Worm (Caenorhabditis elegans) whole organism, L1 larva: Measurements from ENCODE around the gene T27E4.7.

Source experiments
- C16A3.4 ChIP-seq: fragments of 150-350 bp; optimal IDR thresholded peaks from 2 replicates; lab custom pipeline; 2014; ENCODE audit warnings: missing biosample characterization, missing genetic modification characterization
- F16B12.6 ChIP-seq: fragments of 150-350 bp; optimal IDR thresholded peaks from 2 replicates; lab custom pipeline; 2014; ENCODE audit warnings: missing biosample characterization, missing genetic modification characterization
- aha-1 ChIP-seq: fragments of 150-350 bp; optimal IDR thresholded peaks from 2 replicates; lab custom pipeline; 2014; ENCODE audit warnings: missing biosample characterization, missing genetic modification characterization
- blmp-1 ChIP-seq: fragments of 150-350 bp; optimal IDR thresholded peaks from 2 replicates; lab custom pipeline; 2014; ENCODE audit warnings: missing biosample characterization, missing genetic modification characterization
- ceh-63 ChIP-seq: fragments of 200-800 bp; sonication (Bioruptor generic); optimal IDR thresholded peaks from 2 replicates; lab custom pipeline; 2018; ENCODE audit warnings: mild to moderate bottlenecking, missing genetic modification characterization, missing compliant biosample characterization
- ceh-88 ChIP-seq: fragments of 200-800 bp; sonication (Bioruptor generic); IDR thresholded peaks from 2 replicates; pipeline ENCODE4 v1.3.6; 2022; ENCODE audit warnings: missing genetic modification characterization, missing compliant biosample characterization
- ceh-90 ChIP-seq: sonication (generic microtip); optimal IDR thresholded peaks from 2 replicates; lab custom pipeline; 2016; ENCODE audit warnings: missing genetic modification characterization, missing compliant biosample characterization
- ces-1 ChIP-seq: fragments of 150-350 bp; optimal IDR thresholded peaks from 2 replicates; lab custom pipeline; 2014; ENCODE audit warnings: missing biosample characterization, missing genetic modification reagents, missing genetic modification characterization
- dpl-1 ChIP-seq, 3 experiments: fragments of 150-350 bp in 2 of 3; sonication (generic microtip) in 1 of 3; optimal IDR thresholded peaks; 2 replicates each; lab custom pipeline; 2014 to 2017; ENCODE audit warnings: missing biosample characterization in 3 of 3, missing genetic modification characterization in 3 of 3, missing genetic modification reagents in 3 of 3
- efl-1 ChIP-seq, 4 experiments: fragments of 150-350 bp; optimal IDR thresholded peaks in 3 of 4; peaks in 1 of 4; 1 replicate in 1 of 4; 2 replicates in 3 of 4; lab custom pipeline; 2014; ENCODE audit warnings: missing biosample characterization in 2 of 4, missing genetic modification characterization in 2 of 4, missing genetic modification reagents in 2 of 4
- efl-3 ChIP-seq: fragments of 200-800 bp; sonication (Bioruptor generic); optimal IDR thresholded peaks from 2 replicates; lab custom pipeline; 2018; ENCODE audit warnings: mild to moderate bottlenecking, missing genetic modification characterization, missing compliant biosample characterization
- egl-13 ChIP-seq: sonication (generic microtip); optimal IDR thresholded peaks from 2 replicates; lab custom pipeline; 2016; ENCODE audit warnings: missing genotype, missing genetic modification reagents, missing genetic modification characterization, missing compliant biosample characterization
- egl-27 ChIP-seq, 2 experiments: fragments of 150-350 bp in 1 of 2; sonication (generic microtip); optimal IDR thresholded peaks; 3 replicates each; lab custom pipeline; 2017 to 2018; ENCODE audit warnings: missing biosample characterization in 2 of 2, missing genetic modification characterization in 2 of 2, missing genetic modification reagents in 2 of 2
- elt-2 ChIP-seq: sonication (generic microtip); optimal IDR thresholded peaks from 2 replicates; lab custom pipeline; 2016; ENCODE audit warnings: missing genetic modification characterization, mild to moderate bottlenecking, inconsistent platforms, missing compliant biosample characterization, missing genetic modification reagents
- fkh-10 ChIP-seq: sonication (generic microtip); optimal IDR thresholded peaks from 2 replicates; lab custom pipeline; 2017; ENCODE audit warnings: missing biosample characterization, missing genetic modification reagents, missing genetic modification characterization
- fkh-8 ChIP-seq: sonication (generic microtip); optimal IDR thresholded peaks from 2 replicates; lab custom pipeline; 2016; ENCODE audit warnings: mild to moderate bottlenecking, missing genetic modification characterization, missing compliant biosample characterization
- fos-1 ChIP-seq: fragments of 150-350 bp; optimal IDR thresholded peaks from 2 replicates; lab custom pipeline; 2014; ENCODE audit warnings: missing biosample characterization, missing genetic modification characterization
- grh-1 ChIP-seq: fragments of 200-800 bp; sonication (Bioruptor generic); IDR thresholded peaks from 2 replicates; pipeline ENCODE4 v1.3.6; 2022; ENCODE audit warnings: missing genetic modification reagents, missing genetic modification characterization, missing compliant biosample characterization
- hlh-17 ChIP-seq: fragments of 200-800 bp; sonication (Bioruptor generic); optimal IDR thresholded peaks from 2 replicates; lab custom pipeline; 2018; ENCODE audit warnings: missing genetic modification characterization, mild to moderate bottlenecking, missing compliant biosample characterization, moderate library complexity, borderline replicate concordance
- hlh-4 ChIP-seq: sonication (generic microtip); optimal IDR thresholded peaks from 2 replicates; lab custom pipeline; 2016; ENCODE audit warnings: mild to moderate bottlenecking, missing genetic modification characterization, missing compliant biosample characterization
- isw-1 ChIP-seq: fragments of 200-800 bp; sonication (Bioruptor generic); IDR thresholded peaks from 2 replicates; pipeline ENCODE4 v1.3.6; 2022; ENCODE audit warnings: missing genetic modification characterization, missing compliant biosample characterization
- jun-1 ChIP-seq: fragments of 150-350 bp; optimal IDR thresholded peaks from 2 replicates; lab custom pipeline; 2014; ENCODE audit warnings: missing biosample characterization, missing genetic modification reagents, missing genetic modification characterization
- lin-14 ChIP-seq: fragments of 200-800 bp; sonication (Bioruptor generic); optimal IDR thresholded peaks from 2 replicates; lab custom pipeline; 2018; ENCODE audit warnings: mild to moderate bottlenecking, missing genetic modification characterization, moderate library complexity, missing compliant biosample characterization
- lin-39 ChIP-seq: fragments of 150-350 bp; optimal IDR thresholded peaks from 2 replicates; lab custom pipeline; 2014; ENCODE audit warnings: missing biosample characterization, missing genetic modification reagents, missing genetic modification characterization
- lsy-2 ChIP-seq, 2 experiments: fragments of 150-350 bp; optimal IDR thresholded peaks; 2 replicates each; lab custom pipeline; 2014; ENCODE audit warnings: missing biosample characterization in 2 of 2, missing genetic modification characterization in 2 of 2
- mdl-1 ChIP-seq, 2 experiments: fragments of 150-350 bp; optimal IDR thresholded peaks; 2 replicates each; lab custom pipeline; 2014 to 2017; ENCODE audit warnings: missing biosample characterization in 2 of 2, missing genetic modification characterization in 2 of 2, inconsistent platforms in 1 of 2
- mep-1 ChIP-seq: fragments of 150-350 bp; optimal IDR thresholded peaks from 2 replicates; lab custom pipeline; 2014; ENCODE audit warnings: missing biosample characterization, missing genetic modification characterization
- nhr-12 ChIP-seq: sonication (generic microtip); optimal IDR thresholded peaks from 2 replicates; lab custom pipeline; 2017; ENCODE audit warnings: missing biosample characterization, missing genetic modification characterization
- nhr-20 ChIP-seq: sonication (generic microtip); optimal IDR thresholded peaks from 2 replicates; lab custom pipeline; 2016; ENCODE audit warnings: mild to moderate bottlenecking, missing genetic modification characterization, missing compliant biosample characterization
- nhr-237 ChIP-seq: fragments of 150-350 bp; optimal IDR thresholded peaks from 2 replicates; lab custom pipeline; 2014; ENCODE audit warnings: missing biosample characterization, missing genetic modification characterization
- nhr-28 ChIP-seq: fragments of 150-350 bp; optimal IDR thresholded peaks from 2 replicates; lab custom pipeline; 2014; ENCODE audit warnings: missing biosample characterization, missing genetic modification characterization
- nhr-47 ChIP-seq: sonication (generic microtip); optimal IDR thresholded peaks from 2 replicates; lab custom pipeline; 2016; ENCODE audit warnings: mild to moderate bottlenecking, missing genetic modification characterization, moderate library complexity, missing compliant biosample characterization
- nhr-71 ChIP-seq: sonication (generic microtip); optimal IDR thresholded peaks from 2 replicates; lab custom pipeline; 2016; ENCODE audit warnings: mild to moderate bottlenecking, missing genetic modification characterization, moderate library complexity, missing compliant biosample characterization
- nhr-76 ChIP-seq: sonication (generic microtip); optimal IDR thresholded peaks from 2 replicates; lab custom pipeline; 2017; ENCODE audit warnings: missing biosample characterization, missing genetic modification characterization
- nhr-84 ChIP-seq: sonication (generic microtip); optimal IDR thresholded peaks from 2 replicates; lab custom pipeline; 2017; ENCODE audit warnings: missing biosample characterization, missing genetic modification characterization
- nhr-85 ChIP-seq: sonication (generic microtip); peaks from one replicate; lab custom pipeline; 2016; ENCODE audit warnings: missing genetic modification characterization, inconsistent platforms, missing compliant biosample characterization
- pqm-1 ChIP-seq: sonication (generic microtip); optimal IDR thresholded peaks from 3 replicates; lab custom pipeline; 2017; ENCODE audit warnings: missing biosample characterization, missing genetic modification characterization
- rnt-1 ChIP-seq: sonication (generic microtip); optimal IDR thresholded peaks from 2 replicates; lab custom pipeline; 2016; ENCODE audit warnings: mild to moderate bottlenecking, missing genetic modification characterization, moderate library complexity, missing compliant biosample characterization
- skn-1 ChIP-seq: fragments of 150-350 bp; optimal IDR thresholded peaks from 2 replicates; lab custom pipeline; 2014; ENCODE audit warnings: missing biosample characterization, missing genetic modification characterization
- sptf-1 ChIP-seq: fragments of 150-350 bp; optimal IDR thresholded peaks from 2 replicates; lab custom pipeline; 2014; ENCODE audit warnings: missing biosample characterization, missing genetic modification characterization
- sup-37 ChIP-seq: fragments of 200-800 bp; sonication (Bioruptor generic); optimal IDR thresholded peaks from 2 replicates; lab custom pipeline; 2018; ENCODE audit warnings: mild to moderate bottlenecking, missing genetic modification characterization, missing compliant biosample characterization
- swsn-7 ChIP-seq: sonication (generic microtip); optimal IDR thresholded peaks from 2 replicates; lab custom pipeline; 2016; ENCODE audit warnings: missing genetic modification characterization, missing compliant biosample characterization
- tlp-1 ChIP-seq: fragments of 150-350 bp; optimal IDR thresholded peaks from 2 replicates; lab custom pipeline; 2014; ENCODE audit warnings: missing biosample characterization, missing genetic modification characterization
- unc-130 ChIP-seq: fragments of 150-350 bp; optimal IDR thresholded peaks from 2 replicates; lab custom pipeline; 2017; ENCODE audit warnings: missing biosample characterization, missing genetic modification characterization, inconsistent platforms
- vab-15 ChIP-seq: sonication (generic microtip); optimal IDR thresholded peaks from 2 replicates; lab custom pipeline; 2017; ENCODE audit warnings: missing genotype, mild to moderate bottlenecking, missing genetic modification characterization, missing compliant biosample characterization
- ztf-4 ChIP-seq: fragments of 150-350 bp; optimal IDR thresholded peaks from 2 replicates; lab custom pipeline; 2014; ENCODE audit warnings: missing biosample characterization, missing genetic modification characterization

The T27E4.7 gene

DNA sequence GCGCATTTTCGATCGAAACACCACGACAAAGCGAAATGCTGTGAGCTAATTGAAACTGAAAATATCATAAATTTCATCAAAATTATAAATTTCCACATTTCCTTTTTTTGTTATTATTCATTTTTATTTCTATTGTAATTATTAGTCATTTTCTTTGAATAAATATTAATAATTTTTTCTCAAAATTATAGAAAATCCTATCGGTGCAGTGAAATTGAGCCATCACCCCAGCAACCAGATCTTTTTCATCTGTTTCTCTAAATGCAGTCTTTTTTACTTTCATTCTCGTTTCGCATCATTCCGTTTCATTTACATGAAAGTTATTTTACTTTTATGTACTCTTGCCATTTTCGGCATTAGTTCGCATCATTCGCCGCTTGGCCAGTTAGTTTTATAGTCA is 45.9 kb upstream of the T27E4.7 start, which contains the start of gene F21C10.13:
Gene F21C10.13, plus strand, starts transcription at position 301 of the 400 bp plus-strand sequence.
- TF ChIP-seq ceh-63 (GFP tag; lab: Kevin White, UChicago): no peak
- no peak for TF ChIP-seq nhr-237
- TF ChIP-seq efl-1 (optimal IDR thresholded peaks at IDR 0.05; lab: Kevin White, UChicago): no peak
- TF ChIP-seq efl-1 (GFP tag; optimal IDR thresholded peaks at IDR 0.05 in 1 of 2; lab: Kevin White, UChicago): peak in 1 of 2 experiments; percentile 52

DNA sequence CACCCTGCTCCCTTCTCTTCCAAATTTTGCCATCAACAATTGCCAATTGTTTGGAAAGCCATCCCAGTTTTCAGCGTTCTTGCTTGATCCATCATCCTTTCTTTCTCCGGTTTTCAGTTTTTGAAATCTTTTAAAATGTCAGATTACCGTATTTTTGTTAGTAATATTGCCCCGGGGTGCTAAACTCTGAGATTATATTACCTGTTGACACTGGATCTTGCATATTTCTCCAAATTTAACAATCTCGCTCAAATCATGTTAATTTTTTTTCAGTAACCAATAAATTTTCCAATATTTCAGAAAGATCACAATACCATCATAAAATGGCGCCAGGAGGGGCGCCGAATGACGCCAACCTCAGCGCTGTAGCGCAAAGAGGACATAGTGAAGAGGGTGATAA is 36.3 kb upstream of the T27E4.7 start, which contains the start of gene F21C10.7:
Gene F21C10.7, plus strand, starts transcription at position 301 of the 400 bp plus-strand sequence.
- TF ChIP-seq lin-39: no peak
- no peak for TF ChIP-seq nhr-85
- TF ChIP-seq ceh-90 (tag; lab: Kevin White, UChicago): no peak
- no peak for TF ChIP-seq F16B12.6 (tag; lab: Kevin White, UChicago)
- TF ChIP-seq nhr-76 (tag; lab: Kevin White, UChicago): no peak
- no peak for TF ChIP-seq jun-1 (tag; lab: Kevin White, UChicago)
- no peak for TF ChIP-seq fkh-8

DNA sequence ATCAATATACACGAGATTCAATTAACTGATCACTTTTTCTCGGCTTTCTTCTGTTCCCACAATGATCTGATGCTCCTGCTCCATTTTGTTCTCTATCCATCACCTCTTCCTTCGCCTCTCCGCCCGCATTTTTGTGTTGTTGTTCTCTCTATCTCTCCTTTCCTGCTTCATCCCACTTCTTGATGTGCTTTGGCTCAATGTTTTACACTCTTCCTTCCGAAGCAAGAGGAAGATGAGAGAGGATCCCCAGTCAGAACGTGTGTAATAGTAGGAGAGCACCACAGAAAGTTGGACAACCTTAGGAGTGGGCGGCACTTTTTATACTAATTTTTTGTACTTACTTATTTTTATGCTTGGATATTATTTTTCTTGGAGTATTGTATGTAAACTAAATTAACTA is 35.8 kb upstream of the T27E4.7 start:
- TF ChIP-seq aha-1: no peak
- TF ChIP-seq blmp-1 (tag; lab: Kevin White, UChicago): no peak
- TF ChIP-seq jun-1 (tag; lab: Kevin White, UChicago): no peak
- no peak for TF ChIP-seq isw-1 (GFP tag; lab: Robert Waterston, UW)
- TF ChIP-seq nhr-20: no peak
- TF ChIP-seq rnt-1 (tag; lab: Kevin White, UChicago): peak; percentile 9
- no peak for TF ChIP-seq efl-3 (GFP tag; lab: Kevin White, UChicago)
- no peak for TF ChIP-seq ces-1 (GFP tag; lab: Kevin White, UChicago)
- no peak for TF ChIP-seq ztf-4 (tag; lab: Kevin White, UChicago)
- peak; percentile 76 for TF ChIP-seq lin-14 (GFP tag; lab: Kevin White, UChicago)

DNA sequence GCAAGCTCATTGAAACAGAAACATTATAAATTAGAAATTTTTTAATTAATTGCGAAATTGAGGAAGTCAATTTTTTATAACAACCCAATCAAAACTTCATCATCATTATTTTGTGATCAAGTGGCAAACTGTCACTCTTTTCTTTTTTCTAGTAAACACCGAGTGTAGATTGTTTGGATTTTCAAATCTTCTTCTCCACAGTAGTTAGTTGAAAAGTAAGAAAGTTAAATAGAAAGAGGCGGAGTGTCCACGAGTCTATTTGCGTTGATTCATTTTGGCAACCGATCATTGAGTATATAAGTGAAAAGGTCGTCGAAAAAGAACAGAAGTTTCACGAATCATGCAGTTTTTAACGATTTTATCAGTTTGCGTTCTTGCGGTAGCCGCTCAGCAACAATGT is 33.2 kb upstream of the T27E4.7 start, which contains the start of gene pqn-31:
Gene pqn-31, plus strand, starts transcription at position 301 of the 400 bp plus-strand sequence.
- TF ChIP-seq egl-27 (tag; optimal IDR thresholded peaks at IDR 0.05; lab: Kevin White, UChicago): no peak
- TF ChIP-seq mep-1 (tag; lab: Kevin White, UChicago): no peak
- no peak for TF ChIP-seq lsy-2 (tag; optimal IDR thresholded peaks at IDR 0.05; lab: Kevin White, UChicago)
- TF ChIP-seq dpl-1 (GFP tag; optimal IDR thresholded peaks at IDR 0.05; lab: Kevin White, UChicago): no peak
- no peak for TF ChIP-seq elt-2
- TF ChIP-seq egl-13 (tag; lab: Kevin White, UChicago): no peak
- no peak for TF ChIP-seq fkh-8
- TF ChIP-seq grh-1 (GFP tag; lab: Robert Waterston, UW): no peak
- no peak for TF ChIP-seq C16A3.4 (tag; lab: Kevin White, UChicago)
- TF ChIP-seq skn-1 (tag; lab: Kevin White, UChicago): no peak
- TF ChIP-seq hlh-4 (tag; lab: Kevin White, UChicago): no peak
- no peak for TF ChIP-seq lin-39
- TF ChIP-seq nhr-28: no peak
- no peak for TF ChIP-seq ceh-88 (GFP tag; lab: Robert Waterston, UW)
- TF ChIP-seq sup-37 (GFP tag; lab: Kevin White, UChicago): no peak
- TF ChIP-seq aha-1: no peak
- no peak for TF ChIP-seq fos-1 (tag; lab: Kevin White, UChicago)
- no peak for TF ChIP-seq nhr-84 (tag; lab: Kevin White, UChicago)
- TF ChIP-seq swsn-7: no peak
- TF ChIP-seq fkh-10 (GFP tag; lab: Kevin White, UChicago): no peak

DNA sequence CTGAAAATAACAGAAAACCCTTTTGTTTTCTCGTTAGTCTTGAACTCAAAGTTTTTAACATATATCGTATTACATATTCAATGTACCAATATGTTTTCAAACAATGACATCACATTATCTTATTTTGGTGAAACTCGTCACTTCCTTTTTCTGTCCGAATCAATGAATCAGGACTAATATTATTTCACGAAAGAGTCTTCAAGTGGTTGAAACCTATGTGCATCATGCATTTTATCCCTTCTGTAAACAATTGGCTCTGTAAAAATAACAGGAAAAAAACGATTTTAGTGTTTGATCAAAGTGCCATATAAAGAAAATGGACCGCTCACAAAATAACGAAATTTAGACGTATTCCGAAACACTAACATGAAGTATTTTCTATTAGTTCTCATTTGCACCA is 32.1 kb upstream of the T27E4.7 start, which contains the start of gene F21C10.18:
Gene F21C10.18, plus strand, starts transcription at position 301 of the 400 bp plus-strand sequence.
- no peak for TF ChIP-seq mdl-1 (tag; optimal IDR thresholded peaks at IDR 0.05; lab: Kevin White, UChicago)
- no peak for TF ChIP-seq vab-15
- no peak for TF ChIP-seq hlh-17 (GFP tag; lab: Kevin White, UChicago)
- TF ChIP-seq fkh-10 (GFP tag; lab: Kevin White, UChicago): no peak
- TF ChIP-seq pqm-1 (tag; lab: Kevin White, UChicago): no peak
- TF ChIP-seq rnt-1 (tag; lab: Kevin White, UChicago): no peak
- TF ChIP-seq egl-27 (tag; optimal IDR thresholded peaks at IDR 0.05; lab: Kevin White, UChicago): no peak
- TF ChIP-seq mep-1 (tag; lab: Kevin White, UChicago): no peak
- no peak for TF ChIP-seq nhr-47 (tag; lab: Kevin White, UChicago)
- TF ChIP-seq tlp-1: no peak
- TF ChIP-seq sptf-1 (tag; lab: Kevin White, UChicago): no peak
- no peak for TF ChIP-seq lin-14 (GFP tag; lab: Kevin White, UChicago)
- no peak for TF ChIP-seq swsn-7
- no peak for TF ChIP-seq nhr-71 (tag; lab: Kevin White, UChicago)
- TF ChIP-seq unc-130 (tag; lab: Kevin White, UChicago): no peak
- no peak for TF ChIP-seq egl-13 (tag; lab: Kevin White, UChicago)
- TF ChIP-seq jun-1 (tag; lab: Kevin White, UChicago): no peak
- TF ChIP-seq nhr-12 (tag; lab: Kevin White, UChicago): no peak
- no peak for TF ChIP-seq efl-3 (GFP tag; lab: Kevin White, UChicago)
